Fruit fly (Drosophila melanogaster) whole organism: Measurements from ENCODE around the gene CG14329.

Experiments used
- CG8478 ChIP-seq: fragments of >200 bp; optimal IDR thresholded peaks from 2 replicates; lab custom pipeline; 2018; ENCODE audit warnings: inconsistent platforms
- EcR ChIP-seq, 2 experiments: fragments of >200 bp; optimal IDR thresholded peaks; 2 replicates each; lab custom pipeline; 2017; ENCODE audit warnings: missing biosample characterization in 2 of 2, missing genetic modification characterization in 2 of 2, missing genetic modification reagents in 2 of 2
- pan ChIP-seq: fragments of >200 bp; optimal IDR thresholded peaks from 2 replicates; lab custom pipeline; 2017
- usp ChIP-seq: fragments of >200 bp; optimal IDR thresholded peaks from 2 replicates; lab custom pipeline; 2017; ENCODE audit warnings: missing biosample characterization, missing genetic modification characterization, mixed read lengths

dm6 chr3R:17591831-17592230 lies 17.3 kb upstream of the CG14329 start:
- no peak for TF ChIP-seq pan (lab: Kevin White, UChicago)
- TF ChIP-seq EcR (GFP tag; optimal IDR thresholded peaks at IDR 0.05; lab: Kevin White, UChicago) = no peak
- no peak for TF ChIP-seq CG8478 (lab: Kevin White, UChicago)
- TF ChIP-seq usp (GFP tag; lab: Kevin White, UChicago) = no peak
